Worm (Caenorhabditis elegans) whole organism, L1 larva: ENCODE data around the gene T22D1.18.

Experiments
- ama-1 ChIP-seq: fragments of 150-350 bp; optimal IDR thresholded peaks from 2 replicates; lab custom pipeline; 2014
- blmp-1 ChIP-seq: fragments of 150-350 bp; optimal IDR thresholded peaks from 2 replicates; lab custom pipeline; 2014; ENCODE audit warnings: missing biosample characterization, missing genetic modification characterization
- isw-1 ChIP-seq: fragments of 200-800 bp; sonication (Bioruptor generic); IDR thresholded peaks from 2 replicates; pipeline ENCODE4 v1.3.6; 2022; ENCODE audit warnings: missing genetic modification characterization, missing compliant biosample characterization
- tbx-2 ChIP-seq: sonication (generic microtip); optimal IDR thresholded peaks from 2 replicates; lab custom pipeline; 2016; ENCODE audit warnings: missing genetic modification characterization, missing compliant biosample characterization

DNA sequence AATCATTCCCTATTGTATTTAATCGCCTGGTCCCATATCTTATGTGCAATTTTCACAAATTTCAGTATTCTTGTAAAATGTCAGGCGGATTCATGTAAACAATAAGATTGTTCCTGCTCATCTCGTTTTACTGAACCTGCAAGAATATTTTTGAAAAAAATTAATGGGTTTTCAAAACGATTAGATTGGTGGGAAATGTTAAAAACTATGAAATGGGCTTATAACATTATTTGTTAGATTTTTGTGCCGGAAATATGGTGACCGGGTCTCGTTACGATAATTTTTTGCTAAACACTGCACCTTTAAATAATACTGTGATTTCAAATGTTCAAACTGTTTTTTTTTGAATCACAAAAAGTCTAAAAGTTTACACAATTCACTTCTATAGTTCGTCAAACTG, 14.5 kb downstream of the T22D1.18 start:
- TF ChIP-seq ama-1 (lab: Kevin White, UChicago) (no peak), tbx-2 (no peak), blmp-1 (no peak), isw-1 (GFP tag; lab: Robert Waterston, UW) (no peak)
